Worm (Caenorhabditis elegans) whole organism, L4 larva: ENCODE measurements around the gene pqn-10.

ENCODE experiments used
- F26F4.8 ChIP-seq: fragments of 200-800 bp; sonication (Bioruptor generic); conservative IDR thresholded peaks from 2 replicates; pipeline ENCODE4 v1.3.6; 2022; ENCODE audit warnings: missing genetic modification characterization, missing compliant biosample characterization
- Y75B8A.6 ChIP-seq: fragments of 200-800 bp; sonication (Bioruptor generic); IDR thresholded peaks from 2 replicates; pipeline ENCODE4 v1.3.6; 2022; ENCODE audit warnings: missing genetic modification reagents, missing genetic modification characterization, missing compliant biosample characterization
- ama-1 ChIP-seq: fragments of 150-350 bp; optimal IDR thresholded peaks from 2 replicates; lab custom pipeline; 2014; ENCODE audit warnings: inconsistent platforms, mixed read lengths
- hlh-11 ChIP-seq: fragments of 200-800 bp; sonication (Bioruptor generic); optimal IDR thresholded peaks from 2 replicates; lab custom pipeline; 2018; ENCODE audit warnings: mild to moderate bottlenecking, missing genetic modification characterization, missing compliant biosample characterization
- pha-4 ChIP-seq, 2 experiments: fragments of 150-350 bp in 1 of 2; fragments of 200-800 bp in 1 of 2; sonication (Bioruptor generic) in 1 of 2; IDR thresholded peaks in 1 of 2; optimal IDR thresholded peaks in 1 of 2; 2 replicates each; pipeline versions ENCODE4 v1.3.6 to Lab custom; 2014 to 2022; ENCODE audit warnings: missing genetic modification characterization in 2 of 2, missing genetic modification reagents in 2 of 2, missing biosample characterization in 1 of 2, missing compliant biosample characterization in 1 of 2
- skn-1 ChIP-seq: fragments of 150-350 bp; optimal IDR thresholded peaks from 2 replicates; lab custom pipeline; 2014; ENCODE audit warnings: missing biosample characterization, missing genetic modification characterization
- zag-1 ChIP-seq: fragments of 150-350 bp; optimal IDR thresholded peaks from 2 replicates; lab custom pipeline; 2014; ENCODE audit warnings: missing biosample characterization, missing genetic modification characterization
- zfp-3 ChIP-seq: fragments of 200-800 bp; sonication (Bioruptor generic); conservative IDR thresholded peaks from 2 replicates; pipeline ENCODE4 v1.3.6; 2022; ENCODE audit warnings: missing genetic modification reagents, missing genetic modification characterization, missing compliant biosample characterization

ce11 chrIII:6508327-6508726 lies 19.7 kb upstream of the pqn-10 start:
- TF ChIP-seq zfp-3 (GFP tag; lab: Robert Waterston, UW) (no peak), skn-1 (tag; lab: Kevin White, UChicago) (no peak), F26F4.8 (no peak), Y75B8A.6 (GFP tag; lab: Robert Waterston, UW) (no peak), pha-4 (GFP tag; IDR thresholded peaks at IDR 0.05; lab: Robert Waterston, UW) (no peak), pha-4 (tag; optimal IDR thresholded peaks at IDR 0.05; lab: Kevin White, UChicago) (no peak), hlh-11 (tag; lab: Kevin White, UChicago) (peak; percentile 5), zag-1 (no peak), ama-1 (no peak)
